Worm (Caenorhabditis elegans) whole organism, L1 larva: Measurements from ENCODE around the gene Y37E11AM.3.

Source experiments
- C04F5.9 ChIP-seq: sonication (generic microtip); optimal IDR thresholded peaks from 2 replicates; lab custom pipeline; 2016; ENCODE audit warnings: missing genetic modification characterization, missing compliant biosample characterization
- aha-1 ChIP-seq: fragments of 150-350 bp; optimal IDR thresholded peaks from 2 replicates; lab custom pipeline; 2014; ENCODE audit warnings: missing biosample characterization, missing genetic modification characterization
- ceh-63 ChIP-seq: fragments of 200-800 bp; sonication (Bioruptor generic); optimal IDR thresholded peaks from 2 replicates; lab custom pipeline; 2018; ENCODE audit warnings: mild to moderate bottlenecking, missing genetic modification characterization, missing compliant biosample characterization
- ceh-82 ChIP-seq, 3 experiments: fragments of 150-350 bp in 1 of 3; sonication (generic microtip) in 2 of 3; optimal IDR thresholded peaks; 2 replicates each; lab custom pipeline; 2014 to 2017; ENCODE audit warnings: missing biosample characterization in 3 of 3, missing genetic modification characterization in 3 of 3
- ceh-88 ChIP-seq: fragments of 200-800 bp; sonication (Bioruptor generic); IDR thresholded peaks from 2 replicates; pipeline ENCODE4 v1.3.6; 2022; ENCODE audit warnings: missing genetic modification characterization, missing compliant biosample characterization
- ceh-90 ChIP-seq: sonication (generic microtip); optimal IDR thresholded peaks from 2 replicates; lab custom pipeline; 2016; ENCODE audit warnings: missing genetic modification characterization, missing compliant biosample characterization
- ces-1 ChIP-seq: fragments of 150-350 bp; optimal IDR thresholded peaks from 2 replicates; lab custom pipeline; 2014; ENCODE audit warnings: missing biosample characterization, missing genetic modification reagents, missing genetic modification characterization
- dpl-1 ChIP-seq, 3 experiments: fragments of 150-350 bp in 2 of 3; sonication (generic microtip) in 1 of 3; optimal IDR thresholded peaks; 2 replicates each; lab custom pipeline; 2014 to 2017; ENCODE audit warnings: missing biosample characterization in 3 of 3, missing genetic modification characterization in 3 of 3, missing genetic modification reagents in 3 of 3
- efl-1 ChIP-seq, 4 experiments: fragments of 150-350 bp; optimal IDR thresholded peaks in 3 of 4; peaks in 1 of 4; 1 replicate in 1 of 4; 2 replicates in 3 of 4; lab custom pipeline; 2014; ENCODE audit warnings: missing biosample characterization in 2 of 4, missing genetic modification characterization in 2 of 4, missing genetic modification reagents in 2 of 4
- egl-13 ChIP-seq: sonication (generic microtip); optimal IDR thresholded peaks from 2 replicates; lab custom pipeline; 2016; ENCODE audit warnings: missing genotype, missing genetic modification reagents, missing genetic modification characterization, missing compliant biosample characterization
- elt-2 ChIP-seq: sonication (generic microtip); optimal IDR thresholded peaks from 2 replicates; lab custom pipeline; 2016; ENCODE audit warnings: missing genetic modification characterization, mild to moderate bottlenecking, inconsistent platforms, missing compliant biosample characterization, missing genetic modification reagents
- ets-5 ChIP-seq: fragments of 200-800 bp; sonication (Bioruptor generic); IDR thresholded peaks from 2 replicates; pipeline ENCODE4 v1.3.6; 2022; ENCODE audit warnings: missing genetic modification characterization, missing compliant biosample characterization
- fkh-4 ChIP-seq: sonication (generic microtip); optimal IDR thresholded peaks from 2 replicates; lab custom pipeline; 2016; ENCODE audit warnings: missing compliant biosample characterization, missing genetic modification characterization, borderline replicate concordance
- hlh-17 ChIP-seq: fragments of 200-800 bp; sonication (Bioruptor generic); optimal IDR thresholded peaks from 2 replicates; lab custom pipeline; 2018; ENCODE audit warnings: missing genetic modification characterization, mild to moderate bottlenecking, missing compliant biosample characterization, moderate library complexity, borderline replicate concordance
- irx-1 ChIP-seq: sonication (generic microtip); optimal IDR thresholded peaks from 2 replicates; lab custom pipeline; 2016; ENCODE audit warnings: missing genetic modification characterization, missing compliant biosample characterization
- jun-1 ChIP-seq: fragments of 150-350 bp; optimal IDR thresholded peaks from 2 replicates; lab custom pipeline; 2014; ENCODE audit warnings: missing biosample characterization, missing genetic modification reagents, missing genetic modification characterization
- lin-14 ChIP-seq: fragments of 200-800 bp; sonication (Bioruptor generic); optimal IDR thresholded peaks from 2 replicates; lab custom pipeline; 2018; ENCODE audit warnings: mild to moderate bottlenecking, missing genetic modification characterization, moderate library complexity, missing compliant biosample characterization
- lin-35 ChIP-seq, 2 experiments: fragments of 150-350 bp; optimal IDR thresholded peaks; 2 replicates each; lab custom pipeline; 2014; ENCODE audit warnings: missing biosample characterization in 2 of 2, missing genetic modification characterization in 2 of 2, missing genetic modification reagents in 2 of 2
- lir-3 ChIP-seq: sonication (generic microtip); optimal IDR thresholded peaks from 2 replicates; lab custom pipeline; 2016; ENCODE audit warnings: mild to moderate bottlenecking, missing genetic modification characterization, moderate library complexity, missing compliant biosample characterization; ENCODE audit not compliant: poor library complexity
- mab-9 ChIP-seq: fragments of 200-800 bp; sonication (Bioruptor generic); IDR thresholded peaks from 2 replicates; pipeline ENCODE4 v1.3.6; 2022; ENCODE audit warnings: missing genetic modification reagents, missing genetic modification characterization, missing compliant biosample characterization
- nhr-19 ChIP-seq: fragments of 200-800 bp; sonication (Bioruptor generic); conservative IDR thresholded peaks from 2 replicates; pipeline ENCODE4 v1.3.6; 2022; ENCODE audit warnings: missing genetic modification characterization, missing compliant biosample characterization
- nhr-28 ChIP-seq: fragments of 150-350 bp; optimal IDR thresholded peaks from 2 replicates; lab custom pipeline; 2014; ENCODE audit warnings: missing biosample characterization, missing genetic modification characterization
- nhr-77 ChIP-seq: fragments of 150-350 bp; optimal IDR thresholded peaks from 2 replicates; lab custom pipeline; 2014; ENCODE audit warnings: missing biosample characterization, missing genetic modification characterization
- nhr-85 ChIP-seq: sonication (generic microtip); peaks from one replicate; lab custom pipeline; 2016; ENCODE audit warnings: missing genetic modification characterization, inconsistent platforms, missing compliant biosample characterization
- pag-3 ChIP-seq: sonication (generic microtip); optimal IDR thresholded peaks from 2 replicates; lab custom pipeline; 2017; ENCODE audit warnings: missing genetic modification characterization, mild to moderate bottlenecking, missing compliant biosample characterization, antibody characterized with exemption, borderline replicate concordance; ENCODE audit not compliant: insufficient read depth
- snpc-4 ChIP-seq: fragments of 150-350 bp; optimal IDR thresholded peaks from 2 replicates; lab custom pipeline; 2014; ENCODE audit warnings: missing biosample characterization, missing genetic modification characterization
- swsn-7 ChIP-seq: sonication (generic microtip); optimal IDR thresholded peaks from 2 replicates; lab custom pipeline; 2016; ENCODE audit warnings: missing genetic modification characterization, missing compliant biosample characterization
- tlp-1 ChIP-seq: fragments of 150-350 bp; optimal IDR thresholded peaks from 2 replicates; lab custom pipeline; 2014; ENCODE audit warnings: missing biosample characterization, missing genetic modification characterization
- unc-30 ChIP-seq: sonication (generic microtip); optimal IDR thresholded peaks from 2 replicates; lab custom pipeline; 2017; ENCODE audit warnings: missing biosample characterization, missing genetic modification characterization
- unc-98 ChIP-seq: fragments of 200-800 bp; sonication (Bioruptor generic); IDR thresholded peaks from 2 replicates; pipeline ENCODE4 v1.3.6; 2022; ENCODE audit warnings: missing genetic modification characterization, missing compliant biosample characterization
- vab-15 ChIP-seq: sonication (generic microtip); optimal IDR thresholded peaks from 2 replicates; lab custom pipeline; 2017; ENCODE audit warnings: missing genotype, mild to moderate bottlenecking, missing genetic modification characterization, missing compliant biosample characterization
- xbp-1 ChIP-seq: sonication (generic microtip); optimal IDR thresholded peaks from 2 replicates; lab custom pipeline; 2016; ENCODE audit warnings: missing genetic modification characterization, missing compliant biosample characterization
- zag-1 ChIP-seq: fragments of 150-350 bp; optimal IDR thresholded peaks from 2 replicates; lab custom pipeline; 2014; ENCODE audit warnings: missing biosample characterization, missing genetic modification characterization

Gene Y37E11AM.3

DNA sequence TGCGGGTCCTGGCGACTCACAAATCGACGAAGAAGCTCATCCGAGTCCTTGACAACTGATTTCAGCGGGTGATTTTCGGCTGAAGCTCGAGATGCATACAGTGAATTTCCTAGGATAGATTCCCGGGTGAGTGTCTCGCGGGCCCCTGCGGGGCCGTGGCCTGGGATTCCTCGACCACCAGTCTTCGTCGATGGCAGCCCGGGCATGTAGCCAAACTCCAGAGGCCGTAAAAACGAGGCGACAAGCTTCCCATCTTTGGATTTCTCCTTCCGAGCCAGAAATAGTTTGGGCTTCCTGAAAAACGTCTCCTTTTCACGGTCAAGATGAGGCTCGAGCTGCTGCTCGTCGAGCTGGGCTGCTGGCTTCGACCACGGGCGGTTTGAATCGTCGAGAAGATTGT is 30.9 kb downstream of the Y37E11AM.3 start:
- TF ChIP-seq egl-13 (tag; lab: Kevin White, UChicago) (no peak), hlh-17 (GFP tag; lab: Kevin White, UChicago) (no peak), snpc-4 (tag; lab: Kevin White, UChicago) (no peak), ets-5 (GFP tag; lab: Robert Waterston, UW) (no peak), nhr-77 (no peak), nhr-19 (GFP tag; lab: Robert Waterston, UW) (no peak), jun-1 (no peak), fkh-4 (tag; lab: Kevin White, UChicago) (no peak), mab-9 (no peak), lin-14 (GFP tag; lab: Kevin White, UChicago) (no peak), ceh-82 (tag; optimal IDR thresholded peaks at IDR 0.05; lab: Kevin White, UChicago) (no peak), C04F5.9 (tag; lab: Kevin White, UChicago) (no peak), tlp-1 (tag; lab: Kevin White, UChicago) (no peak), lin-35 (GFP tag; optimal IDR thresholded peaks at IDR 0.05; lab: Kevin White, UChicago) (no peak), lir-3 (tag; lab: Kevin White, UChicago) (no peak), xbp-1 (tag; lab: Kevin White, UChicago) (no peak)

DNA sequence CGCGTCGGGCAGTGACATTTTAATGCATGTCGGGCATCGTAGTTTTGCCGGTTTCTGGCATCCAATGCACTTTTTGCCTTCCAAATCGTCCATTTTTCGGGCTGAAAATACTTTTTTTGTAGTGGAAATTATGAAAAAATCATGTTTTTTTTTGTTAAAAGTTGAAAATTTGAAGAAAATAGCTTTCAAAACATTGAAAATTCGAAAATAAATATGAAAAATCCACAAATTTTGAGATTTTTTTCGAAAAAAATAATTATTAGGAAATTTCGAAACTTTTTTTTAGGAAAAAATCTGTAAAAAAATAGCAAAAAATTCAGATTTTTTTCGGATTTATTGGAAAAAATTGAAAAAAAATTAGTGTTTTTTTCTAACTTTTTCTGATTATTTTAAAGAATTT is 32.2 kb downstream of the Y37E11AM.3 start, which contains the start of gene map-1:
TSS of gene map-1 (minus strand) at position 101 of the 400 bp plus-strand sequence.
- TF ChIP-seq tlp-1 (tag; lab: Kevin White, UChicago) = no peak
- no peak for TF ChIP-seq vab-15 (tag; lab: Kevin White, UChicago)
- no peak for TF ChIP-seq egl-13 (tag; lab: Kevin White, UChicago)
- no peak for TF ChIP-seq swsn-7 (tag; lab: Kevin White, UChicago)
- TF ChIP-seq dpl-1 (GFP tag; optimal IDR thresholded peaks at IDR 0.05; lab: Kevin White, UChicago) = no peak
- TF ChIP-seq ces-1 (GFP tag; lab: Kevin White, UChicago) = no peak
- TF ChIP-seq zag-1 = no peak

ce11 chrIV:3686260-3686659 is 32.7 kb downstream of the Y37E11AM.3 start:
- TF ChIP-seq jun-1 = no peak
- TF ChIP-seq ceh-88 = no peak
- TF ChIP-seq pag-3 = no peak
- TF ChIP-seq aha-1 (tag; lab: Kevin White, UChicago) = no peak
- TF ChIP-seq ceh-63 (GFP tag; lab: Kevin White, UChicago) = peak; percentile 14
- no peak for TF ChIP-seq tlp-1 (tag; lab: Kevin White, UChicago)
- TF ChIP-seq nhr-19 (GFP tag; lab: Robert Waterston, UW) = no peak

DNA sequence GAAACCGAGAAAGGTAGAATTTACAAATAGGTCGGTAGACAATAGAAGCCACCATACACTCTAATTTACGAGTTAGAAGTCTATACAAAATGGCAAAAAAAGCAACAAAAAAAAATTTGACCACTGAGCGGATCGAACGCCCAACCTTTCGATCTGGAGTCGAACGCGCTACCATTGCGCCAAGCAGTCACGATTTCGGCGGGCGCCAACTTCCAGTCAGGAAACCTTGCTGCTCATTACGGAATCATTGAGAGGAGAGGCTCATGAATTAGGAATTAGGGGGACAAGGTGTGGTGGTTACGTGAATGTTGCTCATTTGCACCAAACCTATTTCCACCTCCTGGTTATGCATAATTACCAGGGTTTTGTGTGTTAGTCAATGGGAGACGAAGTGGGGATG is 37.2 kb downstream of the Y37E11AM.3 start:
- no peak for TF ChIP-seq nhr-28 (tag; lab: Kevin White, UChicago)
- TF ChIP-seq unc-98 (GFP tag; lab: Robert Waterston, UW) = no peak
- TF ChIP-seq ceh-90 = no peak
- TF ChIP-seq nhr-85 (tag; lab: Kevin White, UChicago) = no peak
- TF ChIP-seq irx-1 = no peak
- no peak for TF ChIP-seq elt-2 (tag; lab: Kevin White, UChicago)
- TF ChIP-seq efl-1 (optimal IDR thresholded peaks at IDR 0.05; lab: Kevin White, UChicago) = no peak
- peak in 1 of 2 experiments; percentile 47 for TF ChIP-seq efl-1 (GFP tag; optimal IDR thresholded peaks at IDR 0.05 in 1 of 2; lab: Kevin White, UChicago)

- no peak for TF ChIP-seq unc-30
Measured at ce11 chrIV:3668603-3669002, 50.4 kb downstream of the Y37E11AM.3 start, which contains the start of gene fmil-1. TSS of gene fmil-1 (minus strand) at chrIV:3668703.
